Worm (Caenorhabditis elegans) whole organism, L4/young adult: ENCODE data around the gene T25F10.4.

Source experiments
- W03F9.2 ChIP-seq: fragments of 150-350 bp; optimal IDR thresholded peaks from 2 replicates; lab custom pipeline; 2014; ENCODE audit warnings: missing biosample characterization, missing genetic modification characterization
- dao-5 ChIP-seq: sonication (generic microtip); optimal IDR thresholded peaks from 2 replicates; lab custom pipeline; 2016; ENCODE audit warnings: missing genotype, missing genetic modification characterization, moderate library complexity, missing compliant biosample characterization
- him-1 ChIP-seq: sonication (generic microtip); optimal IDR thresholded peaks from 2 replicates; lab custom pipeline; 2016; ENCODE audit warnings: missing genotype, missing genetic modification reagents, missing genetic modification characterization, missing compliant biosample characterization

T25F10.4 gene

DNA sequence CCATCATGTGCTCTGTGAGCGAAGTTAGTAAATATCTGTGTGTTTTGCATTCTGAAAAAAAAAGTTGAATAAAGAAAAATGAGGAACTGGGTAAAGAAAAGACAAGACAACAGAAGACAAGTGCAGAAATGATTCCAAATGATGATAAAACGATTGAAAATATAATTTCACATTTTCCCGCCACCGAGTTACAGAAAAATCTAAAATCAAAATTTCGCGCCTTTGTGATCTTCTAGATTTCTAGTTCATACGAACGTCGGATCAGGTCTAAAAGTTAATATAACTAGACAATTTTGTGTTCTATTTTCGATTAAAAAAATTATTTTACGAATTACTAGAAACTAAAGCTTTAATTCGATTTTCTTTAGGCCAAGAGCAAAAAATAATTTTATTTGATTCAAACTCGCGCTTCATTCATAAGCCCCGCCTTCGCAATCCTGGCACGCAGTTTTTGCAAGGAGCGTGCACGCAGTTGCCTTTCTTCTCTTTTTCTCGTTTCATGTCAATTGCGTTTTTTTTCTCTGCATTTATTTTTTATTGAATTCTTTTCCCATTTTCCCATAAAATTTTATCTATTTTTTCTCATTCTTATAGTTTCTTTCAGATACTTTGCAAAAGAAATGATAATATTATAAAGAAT is 22.7 kb upstream of the T25F10.4 start, which contains the start of the genes spn-4 and spe-39:
Gene spn-4 (minus strand): TSS at position 51 of the 640 bp plus-strand sequence.
Gene spe-39 (plus strand): TSS at position 599 of the 640 bp plus-strand sequence.
- peak; percentile 75 for TF ChIP-seq W03F9.2 (tag; lab: Kevin White, UChicago)
- no peak for TF ChIP-seq dao-5 (tag; lab: Kevin White, UChicago)
- peak; percentile 48 for TF ChIP-seq him-1 (tag; lab: Kevin White, UChicago)

DNA sequence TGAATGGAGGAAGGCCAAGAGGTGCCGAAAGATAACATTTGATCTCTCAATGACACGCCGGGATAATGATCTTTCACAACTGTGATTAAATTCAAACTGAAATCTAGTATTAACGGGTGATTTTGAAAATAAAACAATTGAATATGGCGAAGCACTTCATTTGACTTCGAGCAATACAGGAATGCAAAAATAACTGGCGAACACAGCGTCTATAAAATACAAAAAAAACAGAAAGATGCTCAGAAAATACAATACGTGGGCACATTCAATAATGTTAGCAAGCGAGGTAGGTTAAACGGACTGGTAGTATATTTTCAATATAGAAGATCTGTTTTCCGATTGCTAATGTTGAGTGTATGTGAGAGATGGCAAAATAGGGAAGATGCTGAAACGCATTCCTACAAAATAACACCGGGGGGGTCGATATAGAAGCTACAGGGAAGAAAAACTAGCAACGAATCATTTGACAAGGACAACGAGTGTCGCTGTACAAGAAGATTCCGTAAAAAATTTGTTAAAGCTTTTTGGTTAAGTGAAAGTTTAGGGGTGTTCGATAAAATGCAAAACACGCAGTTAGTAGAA is 20.9 kb upstream of the T25F10.4 start:
- TF ChIP-seq dao-5 (tag; lab: Kevin White, UChicago) (no peak), W03F9.2 (tag; lab: Kevin White, UChicago) (no peak), him-1 (tag; lab: Kevin White, UChicago) (no peak)

DNA sequence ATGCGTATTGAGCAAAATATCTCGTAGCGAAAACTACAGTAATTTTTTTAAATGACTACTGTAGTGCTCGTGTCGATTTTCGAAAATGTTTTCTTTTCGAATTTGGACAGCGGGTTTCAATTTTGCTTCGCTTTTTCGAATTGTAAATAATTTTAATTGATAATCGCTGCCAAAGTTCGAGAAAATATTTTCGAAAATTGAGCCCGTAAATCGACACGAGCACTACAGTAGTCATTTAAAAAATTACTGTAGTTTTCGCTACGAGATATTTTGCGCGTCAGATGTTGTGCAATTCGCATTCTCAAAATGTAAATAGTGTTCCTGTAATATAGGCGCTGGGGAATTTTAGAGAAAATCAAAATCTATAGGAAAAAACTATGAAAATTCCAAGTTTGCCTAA is 20.0 kb upstream of the T25F10.4 start:
- TF ChIP-seq W03F9.2 (tag; lab: Kevin White, UChicago), result no peak
- TF ChIP-seq him-1 (tag; lab: Kevin White, UChicago), result no peak
- no peak for TF ChIP-seq dao-5 (tag; lab: Kevin White, UChicago)

ce11 chrV:6780676-6781075 is 18.4 kb upstream of the T25F10.4 start:
- TF ChIP-seq him-1 (tag; lab: Kevin White, UChicago), result no peak
- no peak for TF ChIP-seq W03F9.2 (tag; lab: Kevin White, UChicago)
- TF ChIP-seq dao-5 (tag; lab: Kevin White, UChicago), result no peak

DNA sequence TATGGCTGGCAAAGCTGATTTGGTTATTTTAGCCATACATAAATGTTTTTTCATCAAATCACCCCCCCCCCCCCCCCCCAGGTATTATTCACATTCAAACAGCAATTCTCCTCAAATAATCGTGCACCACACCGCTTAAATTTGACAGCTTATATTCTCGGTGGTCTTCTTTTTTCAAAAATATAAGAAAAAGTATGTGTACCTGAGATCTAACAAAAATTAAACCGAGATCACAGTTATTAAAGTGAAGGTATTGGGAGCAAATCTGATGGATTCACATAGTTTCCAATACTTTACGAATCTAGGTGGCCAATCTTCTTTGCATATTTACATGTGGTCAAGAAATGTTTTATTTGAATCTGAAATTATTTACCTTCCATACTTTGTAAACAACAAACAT is 17.9 kb upstream of the T25F10.4 start, which contains the start of gene ZC404.15:
Gene ZC404.15 (plus strand): TSS at position 301 of the 400 bp plus-strand sequence.
- no peak for TF ChIP-seq him-1 (tag; lab: Kevin White, UChicago)
- no peak for TF ChIP-seq W03F9.2 (tag; lab: Kevin White, UChicago)
- no peak for TF ChIP-seq dao-5 (tag; lab: Kevin White, UChicago)

ce11 chrV:6778457-6778856 is 16.2 kb upstream of the T25F10.4 start:
- TF ChIP-seq W03F9.2 (tag; lab: Kevin White, UChicago) (no peak), dao-5 (tag; lab: Kevin White, UChicago) (no peak), him-1 (tag; lab: Kevin White, UChicago) (no peak)

DNA sequence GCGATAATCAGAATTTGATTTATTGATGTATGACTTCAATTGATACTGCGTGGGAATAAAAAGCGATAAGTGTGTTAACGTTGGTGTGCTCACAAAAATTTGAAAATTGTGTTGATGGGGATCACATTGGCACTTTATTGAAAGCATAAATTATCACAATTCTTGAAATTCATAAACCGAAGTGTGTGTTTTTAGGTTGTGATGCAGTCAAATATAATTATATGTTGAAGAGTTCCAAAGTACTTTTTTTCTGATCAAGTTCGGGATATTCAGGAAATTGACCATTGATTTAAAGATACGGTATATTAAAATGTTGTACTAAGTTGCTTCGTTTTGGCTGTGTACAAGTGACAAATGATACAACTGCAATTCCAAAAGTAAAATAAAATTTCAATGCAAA is 13.4 kb upstream of the T25F10.4 start, which contains the start of gene srh-28:
Gene srh-28 (minus strand): TSS at position 101 of the 400 bp plus-strand sequence.
- no peak for TF ChIP-seq him-1 (tag; lab: Kevin White, UChicago)
- no peak for TF ChIP-seq dao-5 (tag; lab: Kevin White, UChicago)
- no peak for TF ChIP-seq W03F9.2 (tag; lab: Kevin White, UChicago)

- TF ChIP-seq dao-5 (tag; lab: Kevin White, UChicago) (no peak), him-1 (tag; lab: Kevin White, UChicago) (no peak), W03F9.2 (tag; lab: Kevin White, UChicago) (no peak)
Measured at ce11 chrV:6773735-6774134, 11.5 kb upstream of the T25F10.4 start, which contains the start of gene ZC404.16. TSS of gene ZC404.16 (minus strand) at chrV:6773835.

ce11 chrV:6771645-6772044 is 9.4 kb upstream of the T25F10.4 start, which contains the start of gene srh-30:
TSS of gene srh-30 (minus strand) at chrV:6771745.
- TF ChIP-seq W03F9.2 (tag; lab: Kevin White, UChicago) (no peak), dao-5 (tag; lab: Kevin White, UChicago) (no peak), him-1 (tag; lab: Kevin White, UChicago) (no peak)

DNA sequence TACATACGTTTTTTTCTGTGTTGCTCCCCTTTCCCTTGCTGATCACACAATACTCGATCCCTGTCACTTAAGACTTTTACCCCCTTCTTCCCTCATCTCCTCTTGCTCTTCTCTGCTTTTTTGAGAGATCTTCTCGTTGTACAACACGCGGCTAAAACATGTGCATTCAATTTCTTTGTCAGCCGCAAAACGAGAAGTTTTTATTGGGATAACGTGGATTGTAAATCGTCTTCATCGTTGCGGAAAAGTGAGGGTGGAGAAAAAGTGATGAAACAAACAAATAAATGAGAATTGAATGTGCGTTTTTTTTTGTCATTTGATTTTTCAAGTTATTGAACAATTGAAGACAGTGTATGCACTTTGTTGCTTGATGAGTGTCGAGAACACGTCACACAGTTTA is 7.2 kb upstream of the T25F10.4 start:
- no peak for TF ChIP-seq dao-5 (tag; lab: Kevin White, UChicago)
- TF ChIP-seq W03F9.2 (tag; lab: Kevin White, UChicago), result no peak
- no peak for TF ChIP-seq him-1 (tag; lab: Kevin White, UChicago)

ce11 chrV:6768452-6768929 is 6.2 kb upstream of the T25F10.4 start, which contains the start of the genes T25F10.1 and clik-1:
TSS of gene T25F10.1 (plus strand) at chrV:6768502.
TSS of gene clik-1 (minus strand) at chrV:6768732.
- TF ChIP-seq dao-5 (tag; lab: Kevin White, UChicago) (no peak), W03F9.2 (tag; lab: Kevin White, UChicago) (no peak), him-1 (tag; lab: Kevin White, UChicago) (no peak)

DNA sequence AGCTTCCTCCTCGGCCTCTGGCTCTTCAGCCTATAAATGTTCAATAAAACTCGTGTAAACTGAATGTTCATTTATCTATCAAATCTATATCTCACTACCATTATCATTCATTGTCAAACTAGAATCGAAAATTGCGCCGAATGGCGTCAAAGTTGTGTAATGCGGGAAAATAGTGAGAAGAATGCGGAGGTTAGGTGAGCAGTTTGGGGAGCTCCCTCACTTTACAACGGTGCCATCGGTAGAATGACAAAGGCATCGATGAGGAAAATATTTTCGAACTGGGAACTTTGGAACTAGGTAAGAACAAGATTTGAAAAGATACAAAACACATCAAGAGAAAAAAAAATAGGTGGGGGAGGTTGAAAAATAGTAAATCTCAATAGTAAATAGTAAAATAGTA is 5.3 kb upstream of the T25F10.4 start:
- TF ChIP-seq him-1 (tag; lab: Kevin White, UChicago) (no peak), dao-5 (tag; lab: Kevin White, UChicago) (no peak)

DNA sequence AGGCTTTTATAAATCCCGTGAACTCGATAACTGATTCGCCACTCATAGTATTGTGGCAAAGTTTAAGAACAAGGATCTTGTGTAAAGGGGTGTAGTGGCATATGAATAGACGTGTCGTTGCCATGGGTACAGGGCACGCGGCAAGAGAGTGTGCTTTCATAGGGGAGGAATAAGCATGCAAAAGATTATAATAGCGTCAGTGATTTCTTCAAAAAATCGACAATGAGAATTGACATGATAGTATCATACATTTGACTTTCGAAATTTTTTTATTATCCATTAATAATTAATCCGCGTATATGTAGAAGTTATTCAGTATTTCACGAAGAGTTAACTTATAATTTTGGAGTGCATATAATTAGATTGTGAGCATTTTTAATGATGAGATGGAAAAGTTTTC is 2.7 kb upstream of the T25F10.4 start, which contains the start of gene bbs-8:
Gene bbs-8 (minus strand): TSS at position 101 of the 400 bp plus-strand sequence.
- no peak for TF ChIP-seq W03F9.2 (tag; lab: Kevin White, UChicago)
- no peak for TF ChIP-seq dao-5 (tag; lab: Kevin White, UChicago)
- TF ChIP-seq him-1 (tag; lab: Kevin White, UChicago), result no peak
